Worm (Caenorhabditis elegans): ENCODE data around the gene C44C10.5.

- TF ChIP-seq unc-55 (GFP tag; optimal IDR thresholded peaks at IDR 0.05) (no peak), aly-2 (tag; optimal IDR thresholded peaks at IDR 0.05) (no peak)
Observed at ce11 chrX:11647165-11647564, 43.2 kb upstream of the C44C10.5 start, which contains the start of gene T04F8.8.
